Worm (Caenorhabditis elegans): ENCODE data around the gene unc-98.
A peak's percentile ranks its signal among the peaks of the same experiment; 100 is the strongest.

The unc-98 gene

DNA sequence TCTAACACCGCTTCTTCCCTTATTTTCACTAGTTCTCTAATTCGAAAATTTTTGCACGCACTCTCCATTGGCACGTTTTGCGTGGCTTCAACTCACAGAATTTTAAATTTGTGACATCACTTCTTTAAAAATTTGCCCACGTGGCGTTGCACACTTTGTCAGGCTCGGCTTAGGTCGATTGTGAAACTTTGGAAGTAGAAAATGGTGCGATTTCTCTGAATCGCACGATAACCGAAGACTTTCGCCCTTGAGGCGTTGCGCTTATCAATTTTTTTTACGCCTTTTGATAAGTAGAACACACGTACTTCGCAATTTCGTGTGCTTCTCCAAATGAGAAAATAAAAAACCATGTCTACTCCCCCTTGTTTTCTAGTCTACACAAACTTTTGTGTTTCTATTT is 4.9 kb upstream of the unc-98 start:
- TF ChIP-seq lin-39 (tag; optimal IDR thresholded peaks at IDR 0.05) (no peak), nhr-23 (tag; optimal IDR thresholded peaks at IDR 0.05) (no peak), lsy-12 (tag; optimal IDR thresholded peaks at IDR 0.05) (no peak), ceh-16 (tag; optimal IDR thresholded peaks at IDR 0.05) (no peak), nfya-1 (tag; optimal IDR thresholded peaks at IDR 0.05; ENCODE audit: insufficient read depth) (peak; percentile 25), nhr-25 (tag; optimal IDR thresholded peaks at IDR 0.05) (no peak), mdl-1 (tag; optimal IDR thresholded peaks at IDR 0.05) (peak; percentile 46), elt-2 (tag; optimal IDR thresholded peaks at IDR 0.05) (peak; percentile 92), ceh-82 (tag; optimal IDR thresholded peaks at IDR 0.05) (no peak), jun-1 (tag; optimal IDR thresholded peaks at IDR 0.05) (no peak), nhr-12 (tag; optimal IDR thresholded peaks at IDR 0.05) (no peak), elt-1 (tag; optimal IDR thresholded peaks at IDR 0.05) (no peak), pqm-1 (tag; optimal IDR thresholded peaks at IDR 0.05) (peak; percentile 75), nhr-67 (tag; optimal IDR thresholded peaks at IDR 0.05) (no peak), ZK546.5 (tag; optimal IDR thresholded peaks at IDR 0.05) (no peak), egl-5 (tag; optimal IDR thresholded peaks at IDR 0.05) (no peak)

DNA sequence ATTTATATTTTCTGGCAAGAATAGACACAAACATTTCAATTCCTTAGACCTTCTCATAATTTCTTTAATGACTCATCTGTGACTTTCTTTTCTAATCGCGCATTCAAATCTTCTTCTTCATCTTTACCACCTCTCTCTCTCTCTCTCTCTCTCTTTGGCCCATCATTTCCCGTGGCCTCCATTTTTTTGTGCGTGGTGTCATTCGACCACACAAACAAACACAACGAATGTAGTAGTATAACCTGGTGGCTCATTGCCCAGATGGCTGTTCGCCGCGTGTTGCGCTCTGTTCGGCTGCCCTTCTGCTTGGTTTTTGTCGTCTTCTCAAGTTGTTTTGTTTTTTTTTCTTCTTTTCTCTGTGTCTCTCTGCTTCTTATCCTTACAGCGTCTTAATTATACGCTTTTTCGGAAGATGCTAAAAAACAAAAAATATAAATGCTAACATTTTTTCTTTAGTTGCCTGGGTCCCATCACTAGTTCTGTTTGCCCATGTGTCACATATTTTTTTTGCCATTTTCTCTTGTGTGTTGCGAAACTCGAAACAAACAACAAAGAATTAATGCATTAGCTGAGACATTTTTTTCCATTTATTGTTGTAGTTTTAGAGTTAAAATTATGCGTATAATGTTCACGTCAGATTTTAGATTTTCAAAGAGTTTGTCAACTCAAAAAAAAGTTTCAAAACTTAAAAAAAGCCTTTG is 4.2 kb upstream of the unc-98 start:
- peak; percentile 27 for TF ChIP-seq lin-39 (tag; optimal IDR thresholded peaks at IDR 0.05)
- peak; percentile 24 for TF ChIP-seq nhr-23 (tag; optimal IDR thresholded peaks at IDR 0.05)
- TF ChIP-seq hmg-11 (tag; optimal IDR thresholded peaks at IDR 0.05): peak; percentile 53
- no peak for TF ChIP-seq fkh-10 (GFP tag; optimal IDR thresholded peaks at IDR 0.05)
- peak; percentile 46 for TF ChIP-seq nhr-25 (tag; optimal IDR thresholded peaks at IDR 0.05)
- TF ChIP-seq nhr-12 (tag; optimal IDR thresholded peaks at IDR 0.05): no peak
- TF ChIP-seq ceh-82 (tag; optimal IDR thresholded peaks at IDR 0.05): no peak
- no peak for TF ChIP-seq daf-12 (tag; optimal IDR thresholded peaks at IDR 0.05)
- TF ChIP-seq R02D3.7 (tag; optimal IDR thresholded peaks at IDR 0.05): no peak
- no peak for TF ChIP-seq mdl-1 (tag; optimal IDR thresholded peaks at IDR 0.05)
- TF ChIP-seq elt-1 (tag; optimal IDR thresholded peaks at IDR 0.05): peak; percentile 25
- no peak for TF ChIP-seq aly-2 (tag; optimal IDR thresholded peaks at IDR 0.05)

DNA sequence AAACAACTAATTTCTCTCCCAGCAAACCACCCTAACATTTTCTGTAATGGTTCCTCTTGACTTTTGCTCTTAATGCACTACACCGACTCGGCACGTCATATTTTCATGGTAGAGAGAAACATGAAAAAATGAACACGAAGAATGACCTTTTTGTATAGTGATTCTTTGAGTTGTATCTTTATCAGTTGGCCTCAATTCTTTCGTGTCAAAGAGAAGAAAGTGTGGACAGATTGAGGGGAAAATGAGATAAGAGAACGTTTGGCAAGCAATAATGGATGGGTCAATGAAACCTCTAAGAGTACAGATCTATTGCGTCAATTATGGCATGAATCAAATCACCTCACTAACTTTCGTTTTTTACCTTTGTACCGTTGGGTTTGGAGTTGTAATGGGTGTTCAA is 2.5 kb upstream of the unc-98 start:
- TF ChIP-seq nhr-25 (tag; optimal IDR thresholded peaks at IDR 0.05) (peak; percentile 39), nhr-67 (tag; optimal IDR thresholded peaks at IDR 0.05) (no peak), unc-62 (GFP tag; optimal IDR thresholded peaks at IDR 0.05) (no peak), elt-2 (tag; optimal IDR thresholded peaks at IDR 0.05) (peak; percentile 91), pqm-1 (tag; optimal IDR thresholded peaks at IDR 0.05) (peak; percentile 99), pha-4 (tag; optimal IDR thresholded peaks at IDR 0.05) (no peak), jun-1 (tag; optimal IDR thresholded peaks at IDR 0.05) (peak; percentile 17), elt-3 (tag; optimal IDR thresholded peaks at IDR 0.05) (peak in 1 of 3 experiments; percentile 59), ceh-28 (tag; optimal IDR thresholded peaks at IDR 0.05) (peak; percentile 26), eor-1 (tag; optimal IDR thresholded peaks at IDR 0.05) (no peak), nhr-23 (tag; optimal IDR thresholded peaks at IDR 0.05) (no peak)

DNA sequence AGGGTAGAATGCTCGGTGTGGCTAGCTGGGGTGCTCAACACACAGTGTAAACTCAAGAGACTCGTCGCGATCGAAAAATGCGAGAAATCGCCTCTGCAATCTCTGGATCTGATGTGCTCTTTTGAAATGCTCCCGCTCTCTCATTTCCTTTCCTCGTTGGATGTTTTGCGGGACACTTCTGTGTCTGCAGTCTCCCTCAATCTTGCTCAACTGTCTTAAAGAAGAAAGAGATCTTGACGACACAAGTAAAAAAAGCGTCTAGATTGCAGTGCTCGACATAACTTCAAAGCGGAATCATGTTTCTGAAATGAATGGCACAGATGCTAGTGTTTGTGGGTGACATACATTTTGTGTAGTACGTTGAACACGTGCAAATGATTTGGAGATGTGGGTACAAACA is 210 bp upstream of the unc-98 start:
- TF ChIP-seq pha-4 (tag; optimal IDR thresholded peaks at IDR 0.05) (peak; percentile 24), tbx-2 (tag; optimal IDR thresholded peaks at IDR 0.05) (no peak), nfya-1 (tag; optimal IDR thresholded peaks at IDR 0.05; ENCODE audit: insufficient read depth) (no peak), pqm-1 (tag; optimal IDR thresholded peaks at IDR 0.05) (no peak), nhr-237 (tag; optimal IDR thresholded peaks at IDR 0.05) (no peak), ceh-16 (tag; optimal IDR thresholded peaks at IDR 0.05) (no peak), ceh-9 (tag; optimal IDR thresholded peaks at IDR 0.05) (no peak)

DNA sequence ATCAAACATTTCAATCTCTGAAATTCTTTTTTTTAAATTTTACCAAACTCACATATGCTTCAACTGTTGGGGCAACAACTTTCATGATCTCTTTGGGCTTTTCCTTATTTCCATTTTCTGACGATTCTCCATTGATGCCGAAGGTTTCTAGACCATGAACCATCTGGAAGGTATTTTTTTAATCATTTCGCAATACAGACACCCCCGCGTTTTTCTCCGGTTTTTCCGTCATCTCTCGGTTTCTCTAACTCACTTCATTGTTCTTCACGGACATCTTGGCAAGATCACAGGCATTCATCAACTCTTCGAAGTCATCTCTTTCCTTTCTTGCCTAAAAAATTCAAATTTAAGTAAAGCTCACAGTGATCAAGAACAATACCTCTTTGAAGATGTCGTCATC is 247 bp downstream of the unc-98 start:
- TF ChIP-seq unc-39 (tag; optimal IDR thresholded peaks at IDR 0.05): no peak
- TF ChIP-seq nhr-23 (tag; optimal IDR thresholded peaks at IDR 0.05): no peak
- TF ChIP-seq egl-27 (tag; optimal IDR thresholded peaks at IDR 0.05): no peak
- no peak for TF ChIP-seq ama-1 (optimal IDR thresholded peaks at IDR 0.05)
- TF ChIP-seq egl-5 (tag; optimal IDR thresholded peaks at IDR 0.05): no peak
- TF ChIP-seq ceh-28 (tag; optimal IDR thresholded peaks at IDR 0.05): no peak
- TF ChIP-seq elt-3 (tag; optimal IDR thresholded peaks at IDR 0.05): no peak
- TF ChIP-seq nhr-76 (tag; optimal IDR thresholded peaks at IDR 0.05): no peak
- TF ChIP-seq ceh-9 (tag; optimal IDR thresholded peaks at IDR 0.05): no peak
- TF ChIP-seq nhr-77 (tag; optimal IDR thresholded peaks at IDR 0.05): no peak
- no peak for TF ChIP-seq elt-2 (tag; optimal IDR thresholded peaks at IDR 0.05)

Measured in whole organism, L3 larva.